Worm (Caenorhabditis elegans): ENCODE data around the gene D1005.5.

DNA sequence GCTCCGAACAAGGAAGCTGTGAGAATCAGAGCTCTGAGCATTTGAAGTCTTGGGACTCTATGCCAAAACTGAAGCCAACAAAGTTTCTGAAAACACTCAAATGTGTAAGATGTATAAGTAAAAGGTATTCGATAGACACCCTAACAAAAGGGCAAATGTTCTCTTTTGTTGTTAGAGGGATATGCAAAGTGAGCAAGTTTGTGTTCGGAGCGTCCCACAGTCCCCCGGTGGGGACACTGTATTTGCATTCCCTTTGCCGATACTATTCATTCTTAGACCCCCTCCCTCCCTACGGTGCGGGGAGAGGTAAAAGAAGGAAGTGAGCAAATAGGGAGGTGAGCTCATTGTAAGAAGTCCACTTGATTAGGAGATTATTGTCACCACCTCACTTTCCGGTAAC, 24.8 kb upstream of the D1005.5 start, which contains the start of gene F09E10.6:
- TF ChIP-seq W03F9.2 (tag; optimal IDR thresholded peaks at IDR 0.05), result no peak
- no peak for TF ChIP-seq him-1 (tag; optimal IDR thresholded peaks at IDR 0.05)

Data from whole organism, L4/young adult.